Fruit fly (Drosophila melanogaster): ENCODE measurements around the gene Nubp2.

The Nubp2 gene

dm6 chr3L:20517179-20517834 lies 9.1 kb upstream of the Nubp2 start (continued):
- TF ChIP-seq abd-A (tag; optimal IDR thresholded peaks at IDR 0.05) (peak; percentile 23), cad (GFP tag; optimal IDR thresholded peaks at IDR 0.05) (peak; percentile 46), CG12942 (GFP tag; optimal IDR thresholded peaks at IDR 0.05) (no peak), NC2α (GFP tag; optimal IDR thresholded peaks at IDR 0.05) (no peak), Kr (GFP tag; optimal IDR thresholded peaks at IDR 0.05) (peak; percentile 58), Trl (optimal IDR thresholded peaks at IDR 0.05) (peak; percentile 66 to 70), Trl (GFP tag; optimal IDR thresholded peaks at IDR 0.05) (no peak), seq (GFP tag; IDR thresholded peaks at IDR 0.05) (peak; percentile 63; the same call in 1 of the 2 replicates), crol (GFP tag; IDR thresholded peaks at IDR 0.05) (peak; percentile 76), ttk (GFP tag; IDR thresholded peaks at IDR 0.05) (peak; percentile 63), ato (GFP tag; IDR thresholded peaks at IDR 0.05; ENCODE audit: partially characterized antibody) (peak; percentile 45; the same call in 1 of the 2 replicates), ewg (GFP tag; optimal IDR thresholded peaks at IDR 0.05) (peak; percentile 27), p53 (GFP tag; optimal IDR thresholded peaks at IDR 0.05) (no peak), pros (GFP tag; optimal IDR thresholded peaks at IDR 0.05) (peak; percentile 94), CG16813 (GFP tag; IDR thresholded peaks at IDR 0.05; ENCODE audit: partially characterized antibody) (0 out of 3 replicates have a peak, but pooled peaks have one; percentile 28), ci (GFP tag; IDR thresholded peaks at IDR 0.05) (peak; percentile 41; the same call in 2 of the 3 replicates), esg (GFP tag; conservative IDR thresholded peaks at IDR 0.05) (no peak), CG34422 (GFP tag; IDR thresholded peaks at IDR 0.05) (peak; percentile 21; the same call in 1 of the 3 replicates), Side (GFP tag; optimal IDR thresholded peaks at IDR 0.05) (peak; percentile 17), CG3163 (GFP tag; optimal IDR thresholded peaks at IDR 0.05) (peak; percentile 61), CG10321 (GFP tag; IDR thresholded peaks at IDR 0.05) (peak; percentile 86), kni (GFP tag; optimal IDR thresholded peaks at IDR 0.05) (peak; percentile 49), nom (GFP tag; optimal IDR thresholded peaks at IDR 0.05) (peak; percentile 27), ro (GFP tag; IDR thresholded peaks at IDR 0.05) (no peak)

- TF ChIP-seq Drgx (GFP tag; IDR thresholded peaks at IDR 0.05) = peak; percentile 13; the same call in 1 of the 2 replicates
- TF ChIP-seq CG8765 (GFP tag; IDR thresholded peaks at IDR 0.05) = no peak
- no peak for TF ChIP-seq cato (GFP tag; optimal IDR thresholded peaks at IDR 0.05; ENCODE audit: borderline replicate concordance)
- no peak for TF ChIP-seq BtbVII (GFP tag; optimal IDR thresholded peaks at IDR 0.05)
- TF ChIP-seq pnt (GFP tag; optimal IDR thresholded peaks at IDR 0.05) = no peak
- no peak for TF ChIP-seq CG1602 (GFP tag; optimal IDR thresholded peaks at IDR 0.05)
- no peak for TF ChIP-seq CG3726 (GFP tag; IDR thresholded peaks at IDR 0.05)
- no peak for TF ChIP-seq zen2 (GFP tag; IDR thresholded peaks at IDR 0.05; ENCODE audit: partially characterized antibody)
- peak; percentile 50; the same call in 1 of the 3 replicates for TF ChIP-seq CG34422 (GFP tag; IDR thresholded peaks at IDR 0.05)
- peak; percentile 15 for TF ChIP-seq ATbp (GFP tag; optimal IDR thresholded peaks at IDR 0.05)
- no peak for TF ChIP-seq CG42726 (GFP tag; IDR thresholded peaks at IDR 0.05; ENCODE audit: partially characterized antibody)
- no peak for TF ChIP-seq CG30431 (GFP tag; optimal IDR thresholded peaks at IDR 0.05)
- TF ChIP-seq CG10209 (GFP tag; optimal IDR thresholded peaks at IDR 0.05) = peak; percentile 38
- no peak for TF ChIP-seq MESR4 (GFP tag; optimal IDR thresholded peaks at IDR 0.05)
- TF ChIP-seq E2f1 (GFP tag; IDR thresholded peaks at IDR 0.05) = no peak
- TF ChIP-seq CG2202 (tag; optimal IDR thresholded peaks at IDR 0.05) = no peak
- TF ChIP-seq ERR (GFP tag; optimal IDR thresholded peaks at IDR 0.05) = no peak
- no peak for TF ChIP-seq H2.0 (GFP tag; IDR thresholded peaks at IDR 0.05)
- TF ChIP-seq CG9437 (GFP tag; optimal IDR thresholded peaks at IDR 0.05) = peak; percentile 25
- peak; percentile 6; the same call in 1 of the 2 replicates for TF ChIP-seq CG32532 (GFP tag; IDR thresholded peaks at IDR 0.05)
- 0 out of 2 replicates have a peak, but pooled peaks have one; percentile 29 for TF ChIP-seq CG17328 (GFP tag; IDR thresholded peaks at IDR 0.05)
- TF ChIP-seq CG8089 (GFP tag; optimal IDR thresholded peaks at IDR 0.05) = no peak
- no peak for TF ChIP-seq sqz (GFP tag; optimal IDR thresholded peaks at IDR 0.05)
- no peak for TF ChIP-seq otp (GFP tag; IDR thresholded peaks at IDR 0.05)
- no peak; the same call in 2 of the 3 replicates for TF ChIP-seq CG17361 (GFP tag; IDR thresholded peaks at IDR 0.05)
These were observed 8.2 kb upstream of the Nubp2 start for dm6 chr3L:20517897-20518804.

All from whole organism, embryonic.